Worm (Caenorhabditis elegans) whole organism, L4 larva: ENCODE data around the gene C46C2.6.

Experiments used
- D1046.2 ChIP-seq: fragments of 200-800 bp; sonication (Bioruptor generic); IDR thresholded peaks from 2 replicates; pipeline ENCODE4 v1.3.6; 2022; ENCODE audit warnings: missing genetic modification characterization, missing compliant biosample characterization
- F37D6.2 ChIP-seq: sonication (generic microtip); optimal IDR thresholded peaks from 2 replicates; lab custom pipeline; 2016; ENCODE audit warnings: mild to moderate bottlenecking, missing genetic modification characterization, missing compliant biosample characterization
- F49E8.2 ChIP-seq: sonication (generic microtip); optimal IDR thresholded peaks from 2 replicates; lab custom pipeline; 2016; ENCODE audit warnings: missing compliant biosample characterization, mild to moderate bottlenecking, missing genetic modification characterization, borderline replicate concordance
- T20F7.1 ChIP-seq: fragments of 200-800 bp; sonication (Bioruptor generic); optimal IDR thresholded peaks from 2 replicates; lab custom pipeline; 2018; ENCODE audit warnings: mild to moderate bottlenecking, missing genetic modification characterization, missing compliant biosample characterization
- T26A8.4 ChIP-seq: fragments of 200-800 bp; sonication (Bioruptor generic); IDR thresholded peaks from 2 replicates; pipeline ENCODE4 v1.3.6; 2022; ENCODE audit warnings: missing genetic modification characterization, missing compliant biosample characterization
- Y105C5A.15 ChIP-seq: fragments of 200-800 bp; sonication (Bioruptor generic); IDR thresholded peaks from 2 replicates; pipeline ENCODE4 v1.3.6; 2022; ENCODE audit warnings: missing genetic modification characterization, missing compliant biosample characterization
- Y48G9A.11 ChIP-seq: fragments of 200-800 bp; sonication (Bioruptor generic); IDR thresholded peaks from 2 replicates; pipeline ENCODE4 v1.3.6; 2022; ENCODE audit warnings: missing genetic modification reagents, missing genetic modification characterization, missing compliant biosample characterization
- Y5F2A.4 ChIP-seq: fragments of 200-800 bp; sonication (Bioruptor generic); optimal IDR thresholded peaks from 2 replicates; lab custom pipeline; 2018; ENCODE audit warnings: mild to moderate bottlenecking, missing genetic modification characterization, missing compliant biosample characterization
- ZK337.2 ChIP-seq: fragments of 200-800 bp; sonication (Bioruptor generic); IDR thresholded peaks from 2 replicates; pipeline ENCODE4 v1.3.6; 2022; ENCODE audit warnings: missing genetic modification reagents, missing genetic modification characterization, missing compliant biosample characterization
- aha-1 ChIP-seq: fragments of 150-350 bp; peaks from one replicate; lab custom pipeline; 2014; ENCODE audit warnings: missing biosample characterization, missing genetic modification characterization
- ceh-32 ChIP-seq: sonication (generic microtip); optimal IDR thresholded peaks from 2 replicates; lab custom pipeline; 2016; ENCODE audit warnings: mild to moderate bottlenecking, missing genetic modification characterization, missing compliant biosample characterization; ENCODE audit not compliant: poor library complexity
- daf-19 ChIP-seq: fragments of 200-800 bp; sonication (Bioruptor generic); conservative IDR thresholded peaks from 2 replicates; pipeline ENCODE4 v1.3.6; 2022; ENCODE audit warnings: missing genetic modification characterization, missing compliant biosample characterization
- daf-8 ChIP-seq: fragments of 200-800 bp; sonication (Bioruptor generic); IDR thresholded peaks from 2 replicates; pipeline ENCODE4 v1.3.6; 2022; ENCODE audit warnings: missing genetic modification characterization, missing compliant biosample characterization
- dmd-8 ChIP-seq: fragments of 200-800 bp; sonication (Bioruptor generic); IDR thresholded peaks from 2 replicates; pipeline ENCODE4 v1.3.6; 2022; ENCODE audit warnings: missing genetic modification characterization, missing compliant biosample characterization
- dmd-9 ChIP-seq: fragments of 200-800 bp; sonication (Bioruptor generic); IDR thresholded peaks from 2 replicates; pipeline ENCODE4 v1.3.6; 2022; ENCODE audit warnings: missing genetic modification reagents, missing genetic modification characterization, missing compliant biosample characterization
- dve-1 ChIP-seq: sonication (generic microtip); optimal IDR thresholded peaks from 2 replicates; lab custom pipeline; 2017; ENCODE audit warnings: antibody characterized with exemption, mild to moderate bottlenecking, missing genetic modification characterization, missing compliant biosample characterization; ENCODE audit not compliant: insufficient read depth
- hmg-1.1 ChIP-seq: fragments of 200-800 bp; sonication (Bioruptor generic); IDR thresholded peaks from 2 replicates; pipeline ENCODE4 v1.3.6; 2022; ENCODE audit warnings: missing genetic modification reagents, missing genetic modification characterization, missing compliant biosample characterization
- lim-7 ChIP-seq: fragments of 200-800 bp; sonication (Bioruptor generic); IDR thresholded peaks from 2 replicates; pipeline ENCODE4 v1.3.6; 2022; ENCODE audit warnings: missing genetic modification characterization, missing compliant biosample characterization
- lin-13 ChIP-seq: fragments of 150-350 bp; optimal IDR thresholded peaks from 2 replicates; lab custom pipeline; 2014; ENCODE audit warnings: missing biosample characterization, missing genetic modification reagents, missing genetic modification characterization
- lin-38 ChIP-seq: fragments of 200-800 bp; sonication (Bioruptor generic); IDR thresholded peaks from 2 replicates; pipeline ENCODE4 v1.3.6; 2022; ENCODE audit warnings: missing genetic modification reagents, missing genetic modification characterization, missing compliant biosample characterization
- lir-3 ChIP-seq: sonication (generic microtip); optimal IDR thresholded peaks from 2 replicates; lab custom pipeline; 2016; ENCODE audit warnings: mild to moderate bottlenecking, missing genetic modification characterization, missing compliant biosample characterization
- lsy-2 ChIP-seq, 2 experiments: fragments of 150-350 bp in 1 of 2; sonication (generic microtip) in 1 of 2; optimal IDR thresholded peaks; 2 replicates each; lab custom pipeline; 2014 to 2017; ENCODE audit warnings: missing biosample characterization in 2 of 2, missing genetic modification characterization in 2 of 2
- madf-5 ChIP-seq, 2 experiments: fragments of 200-800 bp; sonication (Bioruptor generic); IDR thresholded peaks; 2 replicates each; pipeline ENCODE4 v1.3.6; 2022; ENCODE audit warnings: missing compliant biosample characterization in 2 of 2, missing genetic modification characterization in 2 of 2
- mdt-29 ChIP-seq: fragments of 200-800 bp; sonication (Bioruptor generic); IDR thresholded peaks from 2 replicates; pipeline ENCODE4 v1.3.6; 2022; ENCODE audit warnings: missing genetic modification reagents, missing genetic modification characterization, missing compliant biosample characterization
- mes-2 ChIP-seq: sonication (generic microtip); optimal IDR thresholded peaks from 2 replicates; lab custom pipeline; 2016; ENCODE audit warnings: missing genotype, mild to moderate bottlenecking, missing genetic modification characterization, missing compliant biosample characterization; ENCODE audit not compliant: poor library complexity, severe bottlenecking
- nhr-102 ChIP-seq: sonication (generic microtip); optimal IDR thresholded peaks from 2 replicates; lab custom pipeline; 2016; ENCODE audit warnings: mild to moderate bottlenecking, missing genetic modification characterization, moderate library complexity, missing compliant biosample characterization
- nhr-111 ChIP-seq: fragments of 200-800 bp; sonication (Bioruptor generic); optimal IDR thresholded peaks from 2 replicates; lab custom pipeline; 2018; ENCODE audit warnings: mild to moderate bottlenecking, missing genetic modification characterization, missing compliant biosample characterization
- nhr-48 ChIP-seq: sonication (generic microtip); optimal IDR thresholded peaks from 2 replicates; lab custom pipeline; 2016; ENCODE audit warnings: mild to moderate bottlenecking, missing genetic modification characterization, missing compliant biosample characterization
- nhr-77 ChIP-seq: fragments of 150-350 bp; optimal IDR thresholded peaks from 2 replicates; lab custom pipeline; 2014; ENCODE audit warnings: missing biosample characterization, missing genetic modification characterization
- pqm-1 ChIP-seq: sonication (generic microtip); optimal IDR thresholded peaks from 2 replicates; lab custom pipeline; 2017; ENCODE audit warnings: missing biosample characterization, missing genetic modification characterization
- saeg-2 ChIP-seq: fragments of 200-800 bp; sonication (Bioruptor generic); IDR thresholded peaks from 2 replicates; pipeline ENCODE4 v1.3.6; 2022; ENCODE audit warnings: missing genetic modification reagents, missing genetic modification characterization, missing compliant biosample characterization
- sdz-12 ChIP-seq: fragments of 200-800 bp; sonication (Bioruptor generic); optimal IDR thresholded peaks from 2 replicates; lab custom pipeline; 2018; ENCODE audit warnings: mild to moderate bottlenecking, missing genetic modification characterization, missing compliant biosample characterization
- snpc-1.2 ChIP-seq: fragments of 200-800 bp; sonication (Bioruptor generic); IDR thresholded peaks from 2 replicates; pipeline ENCODE4 v1.3.6; 2022; ENCODE audit warnings: missing genetic modification reagents, missing genetic modification characterization, missing compliant biosample characterization
- spr-1 ChIP-seq: sonication (generic microtip); optimal IDR thresholded peaks from 2 replicates; lab custom pipeline; 2016; ENCODE audit warnings: mild to moderate bottlenecking, missing genetic modification characterization, missing compliant biosample characterization
- spr-3 ChIP-seq: fragments of 200-800 bp; sonication (Bioruptor generic); optimal IDR thresholded peaks from 2 replicates; lab custom pipeline; 2018; ENCODE audit warnings: mild to moderate bottlenecking, missing genetic modification characterization, missing compliant biosample characterization
- tra-1 ChIP-seq: fragments of 200-800 bp; sonication (Bioruptor generic); IDR thresholded peaks from 2 replicates; pipeline ENCODE4 v1.3.6; 2022; ENCODE audit warnings: missing genetic modification reagents, missing genetic modification characterization, missing compliant biosample characterization
- unc-130 ChIP-seq: sonication (generic microtip); optimal IDR thresholded peaks from 2 replicates; lab custom pipeline; 2016; ENCODE audit warnings: missing genetic modification reagents, missing genetic modification characterization, missing compliant biosample characterization
- vab-7 ChIP-seq: fragments of 200-800 bp; sonication (Bioruptor generic); IDR thresholded peaks from 2 replicates; pipeline ENCODE4 v1.3.6; 2022; ENCODE audit warnings: missing genetic modification reagents, missing genetic modification characterization, missing compliant biosample characterization
- zfp-2 ChIP-seq: sonication (generic microtip); optimal IDR thresholded peaks from 2 replicates; lab custom pipeline; 2016; ENCODE audit warnings: mild to moderate bottlenecking, missing genetic modification characterization, missing compliant biosample characterization
- zfp-3 ChIP-seq: fragments of 200-800 bp; sonication (Bioruptor generic); conservative IDR thresholded peaks from 2 replicates; pipeline ENCODE4 v1.3.6; 2022; ENCODE audit warnings: missing genetic modification reagents, missing genetic modification characterization, missing compliant biosample characterization
- zip-11 ChIP-seq: fragments of 200-800 bp; sonication (Bioruptor generic); IDR thresholded peaks from 2 replicates; pipeline ENCODE4 v1.3.6; 2022; ENCODE audit warnings: missing genetic modification characterization, missing compliant biosample characterization
- zip-2 ChIP-seq: fragments of 150-350 bp; optimal IDR thresholded peaks from 2 replicates; lab custom pipeline; 2014; ENCODE audit warnings: missing biosample characterization, missing genetic modification characterization

The C46C2.6 gene

ce11 chrIV:9191183-9191582 lies 21.0 kb upstream of the C46C2.6 start (continued):
- TF ChIP-seq D1046.2 (GFP tag; lab: Robert Waterston, UW) (peak; percentile 85; the same call in 1 of the 2 replicates), madf-5 (GFP tag; IDR thresholded peaks at IDR 0.05; lab: Robert Waterston, UW) (peak; percentile 42 to 56; a peak in 2 of 4 replicates), ceh-32 (no peak), T20F7.1 (peak; percentile 79), nhr-111 (GFP tag; lab: Kevin White, UChicago) (peak; percentile 66), F49E8.2 (tag; lab: Kevin White, UChicago) (peak; percentile 45), pqm-1 (tag; lab: Kevin White, UChicago) (no peak), nhr-77 (tag; lab: Kevin White, UChicago) (peak; percentile 14), T26A8.4 (GFP tag; lab: Robert Waterston, UW) (no peak), sdz-12 (GFP tag; lab: Kevin White, UChicago) (no peak), zip-2 (peak; percentile 44), nhr-48 (no peak), F37D6.2 (tag; lab: Kevin White, UChicago) (peak; percentile 12), Y5F2A.4 (GFP tag; lab: Kevin White, UChicago) (peak; percentile 30), lir-3 (peak; percentile 46), zfp-3 (GFP tag; lab: Robert Waterston, UW) (peak; percentile 54; the same call in 1 of the 2 replicates), spr-3 (peak; percentile 77), nhr-102 (tag; lab: Kevin White, UChicago) (no peak), dmd-9 (GFP tag; lab: Robert Waterston, UW) (peak; percentile 70; the same call in 1 of the 2 replicates), daf-8 (GFP tag; lab: Robert Waterston, UW) (0 out of 2 replicates have a peak, but pooled peaks have one; percentile 51), zfp-2 (tag; lab: Kevin White, UChicago) (peak; percentile 29)

ce11 chrIV:9192522-9192921 lies 19.7 kb upstream of the C46C2.6 start, which contains the start of gene C46C2.5:
TSS of gene C46C2.5 (minus strand) at chrIV:9192622.
- TF ChIP-seq lin-13 (GFP tag; lab: Kevin White, UChicago) (no peak), dve-1 (tag; lab: Kevin White, UChicago) (peak; percentile 23), aha-1 (tag; lab: Kevin White, UChicago) (peak; percentile 28)

ce11 chrIV:9194524-9194923 lies 17.7 kb upstream of the C46C2.6 start, which contains the start of gene C46C2.7:
TSS of gene C46C2.7 (plus strand) at chrIV:9194824.
- TF ChIP-seq lsy-2 (tag; optimal IDR thresholded peaks at IDR 0.05; lab: Kevin White, UChicago): peak in 1 of 2 experiments; percentile 16
- TF ChIP-seq lin-38 (GFP tag; lab: Robert Waterston, UW): 0 out of 2 replicates have a peak, but pooled peaks have one; percentile 7

ce11 chrIV:9196023-9196636 lies 16.1 kb upstream of the C46C2.6 start:
- peak; percentile 96 for TF ChIP-seq dmd-9 (GFP tag; lab: Robert Waterston, UW)
- TF ChIP-seq nhr-102 (tag; lab: Kevin White, UChicago): peak; percentile 80
- TF ChIP-seq snpc-1.2 (GFP tag; lab: Robert Waterston, UW): peak; percentile 99
- TF ChIP-seq mdt-29 (GFP tag; lab: Robert Waterston, UW): peak; percentile 97
- peak; percentile 96 for TF ChIP-seq saeg-2 (GFP tag; lab: Robert Waterston, UW)
- TF ChIP-seq zfp-3 (GFP tag; lab: Robert Waterston, UW): peak; percentile 98
- peak; percentile 93 for TF ChIP-seq F49E8.2 (tag; lab: Kevin White, UChicago)
- TF ChIP-seq D1046.2 (GFP tag; lab: Robert Waterston, UW): peak; percentile 96
- TF ChIP-seq unc-130 (GFP tag; lab: Kevin White, UChicago): peak; percentile 66
- TF ChIP-seq spr-1: peak; percentile 29
- 0 out of 2 replicates have a peak, but pooled peaks have one; percentile 45 for TF ChIP-seq lim-7 (GFP tag; lab: Robert Waterston, UW)
- peak; percentile 97 for TF ChIP-seq lin-38 (GFP tag; lab: Robert Waterston, UW)
- TF ChIP-seq hmg-1.1: peak; percentile 79
- TF ChIP-seq Y105C5A.15: 0 out of 2 replicates have a peak, but pooled peaks have one; percentile 72
- TF ChIP-seq dve-1 (tag; lab: Kevin White, UChicago): peak; percentile 31
- TF ChIP-seq mes-2 (tag; lab: Kevin White, UChicago): peak; percentile 81
- peak in 1 of 2 experiments; percentile 33 for TF ChIP-seq lsy-2 (tag; optimal IDR thresholded peaks at IDR 0.05; lab: Kevin White, UChicago)
- TF ChIP-seq tra-1 (GFP tag; lab: Robert Waterston, UW): peak; percentile 99
- TF ChIP-seq zip-11 (GFP tag; lab: Robert Waterston, UW): 0 out of 2 replicates have a peak, but pooled peaks have one; percentile 56
- peak; percentile 94 for TF ChIP-seq daf-19 (GFP tag; lab: Robert Waterston, UW)
- peak; percentile 86 for TF ChIP-seq dmd-8
- peak; percentile 99 for TF ChIP-seq Y48G9A.11 (GFP tag; lab: Robert Waterston, UW)
- peak; percentile 89 for TF ChIP-seq vab-7 (GFP tag; lab: Robert Waterston, UW)
- TF ChIP-seq ZK337.2 (GFP tag; lab: Robert Waterston, UW): peak; percentile 96
- peak; percentile 9 for TF ChIP-seq aha-1 (tag; lab: Kevin White, UChicago)
